Fruit fly (Drosophila melanogaster) whole organism, prepupa: Measurements from ENCODE around the gene CG17107.

ENCODE experiments used
- Blimp-1 ChIP-seq: fragments of 200-800 bp; sonication (Bioruptor generic); optimal IDR thresholded peaks from 3 replicates; lab custom pipeline; 2017; ENCODE audit warnings: missing biosample characterization, missing genetic modification characterization, mild to moderate bottlenecking, moderate library complexity, missing genetic modification reagents
- CG11294 ChIP-seq: fragments of 200-800 bp; sonication (Bioruptor generic); IDR thresholded peaks from 2 replicates; pipeline ENCODE4 v1.3.6; 2022; ENCODE audit warnings: missing biosample characterization, missing genetic modification characterization
- CG15336 ChIP-seq: fragments of 200-800 bp; sonication (Bioruptor generic); IDR thresholded peaks from 2 replicates; pipeline ENCODE4 v1.3.6; 2022; ENCODE audit warnings: missing biosample characterization, missing genetic modification characterization
- CG16779 ChIP-seq: fragments of 200-800 bp; sonication (Bioruptor generic); optimal IDR thresholded peaks from 3 replicates; lab custom pipeline; 2017; ENCODE audit warnings: missing biosample characterization, mild to moderate bottlenecking, missing genetic modification characterization
- CG3032 ChIP-seq: fragments of 200-800 bp; optimal IDR thresholded peaks from 2 replicates; lab custom pipeline; 2019; ENCODE audit warnings: missing biosample characterization, mild to moderate bottlenecking, missing genetic modification characterization, moderate library complexity
- CG32006 ChIP-seq: fragments of 200-800 bp; sonication (Bioruptor generic); optimal IDR thresholded peaks from 3 replicates; lab custom pipeline; 2017; ENCODE audit warnings: missing biosample characterization, mild to moderate bottlenecking, missing genetic modification characterization
- CG3919 ChIP-seq: fragments of 200-800 bp; sonication (Bioruptor generic); optimal IDR thresholded peaks from 3 replicates; lab custom pipeline; 2016; ENCODE audit warnings: missing biosample characterization, missing genetic modification characterization
- CG4318 ChIP-seq: fragments of 200-800 bp; sonication (Bioruptor generic); optimal IDR thresholded peaks from 3 replicates; lab custom pipeline; 2017; ENCODE audit warnings: missing biosample characterization, mild to moderate bottlenecking, missing genetic modification characterization
- CG6792 ChIP-seq: fragments of 200-800 bp; sonication (Bioruptor generic); optimal IDR thresholded peaks from 3 replicates; lab custom pipeline; 2016; ENCODE audit warnings: missing biosample characterization, missing genetic modification characterization
- CG6808 ChIP-seq: fragments of 200-800 bp; sonication (Bioruptor generic); optimal IDR thresholded peaks from 3 replicates; lab custom pipeline; 2017; ENCODE audit warnings: missing biosample characterization, missing genetic modification characterization, mild to moderate bottlenecking, moderate library complexity, missing genetic modification reagents
- CG6854 ChIP-seq: fragments of 200-800 bp; sonication (Bioruptor generic); optimal IDR thresholded peaks from 2 replicates; lab custom pipeline; 2017; ENCODE audit warnings: missing biosample characterization, mild to moderate bottlenecking, missing genetic modification characterization
- CG8119 ChIP-seq: fragments of 200-800 bp; sonication (Bioruptor generic); IDR thresholded peaks from 3 replicates; pipeline ENCODE4 v1.3.6; 2022; ENCODE audit warnings: missing biosample characterization, missing genetic modification characterization
- CG8319 ChIP-seq: fragments of 200-800 bp; sonication (Bioruptor generic); optimal IDR thresholded peaks from 3 replicates; lab custom pipeline; 2016; ENCODE audit warnings: missing biosample characterization, missing genetic modification characterization
- CG9139 ChIP-seq: fragments of 200-800 bp; sonication (Bioruptor generic); optimal IDR thresholded peaks from 3 replicates; lab custom pipeline; 2017; ENCODE audit warnings: missing biosample characterization, mild to moderate bottlenecking, missing genetic modification characterization
- Eip75B ChIP-seq: fragments of 200-800 bp; sonication (Bioruptor generic); optimal IDR thresholded peaks from 3 replicates; lab custom pipeline; 2016; ENCODE audit warnings: missing biosample characterization, missing genetic modification characterization
- Eip78C ChIP-seq: fragments of 200-800 bp; sonication (Bioruptor generic); peaks from one replicate; lab custom pipeline; 2016; ENCODE audit warnings: missing biosample characterization, missing genetic modification characterization
- Eip93F ChIP-seq: fragments of 200-800 bp; sonication (Bioruptor generic); optimal IDR thresholded peaks from 2 replicates; lab custom pipeline; 2016; ENCODE audit warnings: missing biosample characterization, mild to moderate bottlenecking, missing genetic modification characterization
- Ets96B ChIP-seq: fragments of 200-800 bp; optimal IDR thresholded peaks from 2 replicates; lab custom pipeline; 2019; ENCODE audit warnings: missing biosample characterization, mild to moderate bottlenecking, missing genetic modification characterization, moderate library complexity
- Hr39 ChIP-seq: fragments of 200-800 bp; sonication (Bioruptor generic); optimal IDR thresholded peaks from 2 replicates; lab custom pipeline; 2016; ENCODE audit warnings: missing biosample characterization, missing genetic modification characterization
- Lpt ChIP-seq: fragments of 200-800 bp; sonication (Bioruptor generic); optimal IDR thresholded peaks from 3 replicates; lab custom pipeline; 2016; ENCODE audit warnings: missing biosample characterization, missing genetic modification characterization
- Met ChIP-seq: fragments of 200-800 bp; sonication (Bioruptor generic); optimal IDR thresholded peaks from 3 replicates; lab custom pipeline; 2016; ENCODE audit warnings: missing biosample characterization, missing genetic modification characterization
- Sox102F ChIP-seq: fragments of 200-800 bp; sonication (Bioruptor generic); optimal IDR thresholded peaks from 2 replicates; lab custom pipeline; 2016; ENCODE audit warnings: missing biosample characterization, mild to moderate bottlenecking, missing genetic modification characterization
- acj6 ChIP-seq: fragments of 200-800 bp; sonication (Bioruptor generic); optimal IDR thresholded peaks from 3 replicates; lab custom pipeline; 2016; ENCODE audit warnings: missing biosample characterization, missing genetic modification characterization
- dsx ChIP-seq: fragments of 200-800 bp; optimal IDR thresholded peaks from 3 replicates; lab custom pipeline; 2019; ENCODE audit warnings: missing biosample characterization, mild to moderate bottlenecking, missing genetic modification characterization, moderate library complexity; ENCODE audit not compliant: poor library complexity, severe bottlenecking
- eg ChIP-seq: fragments of 200-800 bp; sonication (Bioruptor generic); IDR thresholded peaks from 3 replicates; pipeline ENCODE4 v1.3.6; 2022; ENCODE audit warnings: missing biosample characterization, missing genetic modification characterization
- esn ChIP-seq: fragments of 200-800 bp; sonication (Bioruptor generic); optimal IDR thresholded peaks from 2 replicates; lab custom pipeline; 2016; ENCODE audit warnings: missing biosample characterization, mild to moderate bottlenecking, missing genetic modification characterization, moderate library complexity
- fd85E ChIP-seq: fragments of 200-800 bp; sonication (Bioruptor generic); optimal IDR thresholded peaks from 3 replicates; lab custom pipeline; 2016; ENCODE audit warnings: missing biosample characterization, missing genetic modification characterization
- net ChIP-seq: fragments of 200-800 bp; sonication (Bioruptor generic); optimal IDR thresholded peaks from 3 replicates; lab custom pipeline; 2016; ENCODE audit warnings: missing biosample characterization, missing genetic modification characterization
- salr ChIP-seq, 2 experiments: fragments of 200-800 bp; sonication (Bioruptor generic); optimal IDR thresholded peaks; 3 replicates each; lab custom pipeline; 2016 to 2018; ENCODE audit warnings: missing biosample characterization in 2 of 2, missing genetic modification characterization in 2 of 2, mild to moderate bottlenecking in 1 of 2
- ss ChIP-seq, 2 experiments: fragments of 200-800 bp; sonication (Bioruptor generic); optimal IDR thresholded peaks; 2 replicates in 1 of 2; 3 replicates in 1 of 2; lab custom pipeline; 2017 to 2018; ENCODE audit warnings: mild to moderate bottlenecking in 2 of 2, missing biosample characterization in 2 of 2, missing genetic modification characterization in 2 of 2, moderate library complexity in 1 of 2
- svp ChIP-seq: fragments of 200-800 bp; sonication (Bioruptor generic); peaks from one replicate; lab custom pipeline; 2016; ENCODE audit warnings: missing biosample characterization, missing genetic modification characterization
- topi ChIP-seq: fragments of 200-800 bp; sonication (Bioruptor generic); optimal IDR thresholded peaks from 3 replicates; lab custom pipeline; 2016; ENCODE audit warnings: missing biosample characterization, missing genetic modification characterization
- vri ChIP-seq: fragments of 200-800 bp; sonication (Bioruptor generic); optimal IDR thresholded peaks from 3 replicates; lab custom pipeline; 2016; ENCODE audit warnings: missing biosample characterization, mild to moderate bottlenecking, missing genetic modification characterization

The CG17107 gene

DNA sequence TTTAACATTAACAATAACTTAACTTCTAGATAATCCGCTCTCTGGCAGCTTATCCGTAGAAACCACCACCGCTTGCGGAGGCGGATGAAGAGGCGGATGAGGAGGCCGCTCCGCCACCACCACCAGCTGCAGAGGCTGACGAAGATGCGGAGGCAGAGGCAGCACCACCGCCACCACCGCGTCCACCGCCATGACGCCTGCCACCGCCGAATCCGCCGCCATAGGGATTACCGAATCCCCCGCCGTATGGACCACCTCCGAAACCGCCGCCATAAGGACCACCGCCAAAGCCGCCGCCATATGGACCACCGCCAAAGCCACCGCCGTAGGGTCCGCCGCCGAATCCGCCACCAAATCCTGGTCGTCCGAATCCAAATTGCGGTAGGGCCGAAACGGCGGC, 7.1 kb downstream of the CG17107 start:
- TF ChIP-seq Lpt (GFP tag; lab: Kevin White, UChicago) (no peak), CG15336 (GFP tag; lab: Robert Waterston, UW) (no peak), Sox102F (GFP tag; lab: Kevin White, UChicago) (no peak), dsx (no peak), Eip75B (GFP tag; lab: Kevin White, UChicago) (no peak), Met (GFP tag; lab: Kevin White, UChicago) (no peak), Eip93F (no peak), Ets96B (no peak), CG3032 (tag; lab: Kevin White, UChicago) (no peak), CG3919 (GFP tag; lab: Kevin White, UChicago) (no peak)
- TF ChIP-seq, all 60 proteins: peak for 0

- TF ChIP-seq CG4318 (GFP tag; lab: Kevin White, UChicago) (no peak), Eip78C (GFP tag; lab: Kevin White, UChicago) (no peak), Hr39 (GFP tag; lab: Kevin White, UChicago) (no peak), topi (GFP tag; lab: Kevin White, UChicago) (no peak), CG6792 (GFP tag; lab: Kevin White, UChicago) (no peak), fd85E (no peak), acj6 (GFP tag; lab: Kevin White, UChicago) (no peak), CG32006 (GFP tag; lab: Kevin White, UChicago) (no peak), CG3032 (tag; lab: Kevin White, UChicago) (no peak), Eip93F (no peak), vri (GFP tag; lab: Kevin White, UChicago) (no peak), net (no peak), Ets96B (no peak), salr (GFP tag; optimal IDR thresholded peaks at IDR 0.05; lab: Kevin White, UChicago) (no peak)
Measured at dm6 chr2L:10689221-10690034, 7.7 kb downstream of the CG17107 start, which contains the start of gene CG7294. CG7294 (minus strand) TSS chr2L:10689271.

DNA sequence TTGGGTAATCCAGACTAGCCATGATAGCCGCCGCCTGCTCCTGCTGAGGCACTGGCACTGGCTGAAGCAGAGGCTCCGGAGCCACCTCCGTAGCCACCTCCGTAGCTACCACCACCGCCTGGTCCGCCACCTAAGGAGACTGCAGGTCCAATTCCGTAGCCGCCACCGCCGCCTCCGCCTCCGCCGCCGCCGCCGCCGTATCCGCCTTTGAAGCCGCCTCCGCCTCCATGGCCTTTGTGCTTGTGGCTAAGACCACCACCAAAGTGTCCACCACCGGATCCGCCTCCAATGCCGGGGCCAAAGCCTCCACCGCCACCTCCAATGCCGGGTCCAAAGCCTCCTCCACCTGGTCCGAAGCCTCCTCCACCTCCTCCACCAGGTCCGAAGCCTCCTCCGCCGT, 11.3 kb downstream of the CG17107 start:
- TF ChIP-seq Lpt (GFP tag; lab: Kevin White, UChicago): no peak
- no peak for TF ChIP-seq CG11294 (GFP tag; lab: Robert Waterston, UW)
- TF ChIP-seq CG32006 (GFP tag; lab: Kevin White, UChicago): no peak
- no peak for TF ChIP-seq esn
- TF ChIP-seq CG8319: no peak
- TF ChIP-seq CG6854: no peak
- no peak for TF ChIP-seq ss (GFP tag; optimal IDR thresholded peaks at IDR 0.05; lab: Kevin White, UChicago)
- no peak for TF ChIP-seq CG6808 (GFP tag; lab: Kevin White, UChicago)
- TF ChIP-seq CG16779 (tag; lab: Kevin White, UChicago): no peak

- TF ChIP-seq Met (GFP tag; lab: Kevin White, UChicago): no peak
- no peak for TF ChIP-seq CG8119
- TF ChIP-seq CG9139 (GFP tag; lab: Kevin White, UChicago): peak; percentile 21
- TF ChIP-seq CG15336 (GFP tag; lab: Robert Waterston, UW): no peak
- peak; percentile 30 for TF ChIP-seq Eip78C (GFP tag; lab: Kevin White, UChicago)
- TF ChIP-seq svp (GFP tag; lab: Kevin White, UChicago): peak; percentile 80
- TF ChIP-seq dsx: peak; percentile 8
- peak; percentile 53 for TF ChIP-seq Ets96B
- TF ChIP-seq ss (GFP tag; optimal IDR thresholded peaks at IDR 0.05; lab: Kevin White, UChicago): peak in 1 of 2 experiments; percentile 22
- peak; percentile 42 for TF ChIP-seq CG6808 (GFP tag; lab: Kevin White, UChicago)
Measured at dm6 chr2L:10694053-10694618, 12.4 kb downstream of the CG17107 start, which contains the start of gene CG17108. CG17108 (minus strand) TSS chr2L:10694103.

DNA sequence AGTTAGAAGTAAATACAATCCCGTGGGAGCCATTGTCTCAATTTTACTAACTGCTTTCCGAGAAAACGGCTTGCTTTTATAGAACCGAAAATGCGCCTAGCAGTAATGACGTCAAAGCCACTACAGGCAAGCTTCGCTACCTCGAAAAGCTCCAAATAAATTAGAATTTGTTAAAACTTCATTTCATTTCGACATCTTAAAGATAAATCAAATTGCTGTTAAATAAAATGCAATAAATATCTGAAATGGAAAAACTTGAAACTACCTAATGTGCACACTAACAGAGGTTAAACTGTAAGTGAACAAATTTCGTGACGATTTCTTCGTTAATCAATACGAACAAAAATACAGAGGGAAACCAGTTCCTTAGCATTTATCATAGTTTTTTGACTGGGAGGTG, 16.3 kb downstream of the CG17107 start, which contains the start of gene CG7300:
TSS of gene CG7300 (minus strand) at position 52 of the 400 bp plus-strand sequence.
- TF ChIP-seq net (no peak), Eip78C (GFP tag; lab: Kevin White, UChicago) (peak; percentile 81), Blimp-1 (GFP tag; lab: Kevin White, UChicago) (no peak), svp (GFP tag; lab: Kevin White, UChicago) (peak; percentile 18), CG32006 (GFP tag; lab: Kevin White, UChicago) (peak; percentile 27), eg (GFP tag; lab: Robert Waterston, UW) (0 out of 3 replicates have a peak, but pooled peaks have one; percentile 13)
